Fruit fly (Drosophila melanogaster) ovary, adult (tissue): ENCODE measurements around the gene cas.

Experiments
- CG17801 ChIP-seq: fragments of 200-800 bp; optimal IDR thresholded peaks from 2 replicates; lab custom pipeline; 2019; ENCODE audit warnings: missing biosample characterization, mild to moderate bottlenecking, missing genetic modification characterization, moderate library complexity; ENCODE audit not compliant: partially characterized antibody

Gene cas

DNA sequence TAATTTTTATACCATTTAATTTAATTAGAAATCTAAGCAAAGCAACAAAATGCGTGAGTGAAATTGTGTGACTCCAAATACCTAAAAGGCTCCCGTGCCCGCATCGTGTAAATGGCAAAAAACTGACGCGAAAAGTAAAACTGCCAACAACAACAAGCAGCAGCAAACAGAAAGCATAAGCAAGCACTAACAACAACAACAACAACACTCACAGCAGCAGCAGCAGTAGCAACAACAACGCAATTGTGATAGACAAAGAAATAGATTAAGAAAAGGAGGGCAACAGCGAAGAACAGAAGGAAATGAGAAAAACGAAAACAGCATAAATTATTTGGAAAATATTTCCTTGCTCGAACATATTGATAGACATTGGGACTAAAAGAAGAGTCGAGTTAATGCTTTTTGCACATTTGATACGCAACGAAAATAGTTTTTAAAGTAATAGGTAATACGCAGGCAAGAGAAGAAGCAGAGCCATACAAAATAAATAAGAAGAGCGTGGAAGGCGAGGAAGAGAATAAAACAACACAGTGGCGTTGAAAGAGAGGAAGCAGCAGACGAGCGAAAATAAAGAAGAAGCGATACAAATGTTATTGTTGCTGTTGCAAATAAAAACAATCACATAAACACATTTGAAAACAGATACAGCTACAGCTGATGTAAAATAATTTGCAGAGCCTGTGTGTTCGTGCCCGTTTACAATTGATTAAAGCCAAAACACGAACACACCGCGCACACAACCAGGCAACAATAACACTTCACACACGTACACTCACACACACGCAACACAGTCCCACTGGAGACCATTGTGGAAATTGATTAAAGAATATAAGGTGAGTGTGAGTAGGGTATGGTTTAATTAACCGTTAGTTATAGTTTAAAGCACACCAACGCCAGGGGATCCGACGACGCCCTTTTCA is 46.6 kb downstream of the cas start:
- no peak for TF ChIP-seq CG17801 (GFP tag; lab: Kevin White, UChicago)

DNA sequence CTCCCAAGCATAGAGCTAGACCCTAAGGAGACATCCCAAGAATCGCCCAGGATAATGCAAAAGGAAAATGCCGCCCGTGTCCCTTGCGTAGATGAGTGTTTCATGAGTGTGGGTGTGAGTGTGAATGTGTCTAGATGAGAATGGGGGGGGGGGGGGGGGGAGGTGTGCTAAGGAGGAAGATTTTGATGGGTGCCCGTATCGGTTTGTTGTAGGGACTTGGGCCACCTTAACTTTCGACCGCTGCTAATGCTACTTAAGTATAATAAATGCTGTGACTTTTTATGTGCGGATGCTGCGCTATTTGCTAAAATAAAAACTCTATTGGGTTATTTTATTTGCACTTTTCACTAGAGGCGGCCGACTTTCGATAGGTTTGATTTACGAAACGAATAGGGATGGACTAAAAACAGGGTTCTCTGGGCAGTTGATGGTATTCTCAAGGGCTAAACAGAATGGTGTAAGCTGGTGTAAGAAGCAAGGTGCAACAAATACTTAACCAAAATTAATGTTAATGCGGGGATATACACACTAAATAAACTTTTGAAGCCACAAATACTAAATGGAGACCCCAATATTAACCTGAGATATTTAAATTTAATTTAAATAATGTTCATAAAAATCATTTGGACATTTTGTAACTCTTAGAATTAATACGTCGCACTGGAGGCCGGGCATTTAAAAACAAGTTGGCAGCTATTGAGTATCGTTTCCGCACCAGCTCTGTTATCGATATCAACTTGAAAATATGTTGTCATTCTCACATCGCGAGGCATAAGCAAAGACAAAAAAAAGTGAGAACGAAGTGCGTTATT is 47.5 kb downstream of the cas start, which contains the start of the genes Xe7 and Atg17:
Gene Xe7 (minus strand): TSS at position 407 of the 812 bp plus-strand sequence.
Gene Atg17 (plus strand): TSS at position 786 of the 812 bp plus-strand sequence.
- TF ChIP-seq CG17801 (GFP tag; lab: Kevin White, UChicago): peak; percentile 88
